Worm (Caenorhabditis elegans): ENCODE results near the gene tag-131.

The tag-131 gene

DNA sequence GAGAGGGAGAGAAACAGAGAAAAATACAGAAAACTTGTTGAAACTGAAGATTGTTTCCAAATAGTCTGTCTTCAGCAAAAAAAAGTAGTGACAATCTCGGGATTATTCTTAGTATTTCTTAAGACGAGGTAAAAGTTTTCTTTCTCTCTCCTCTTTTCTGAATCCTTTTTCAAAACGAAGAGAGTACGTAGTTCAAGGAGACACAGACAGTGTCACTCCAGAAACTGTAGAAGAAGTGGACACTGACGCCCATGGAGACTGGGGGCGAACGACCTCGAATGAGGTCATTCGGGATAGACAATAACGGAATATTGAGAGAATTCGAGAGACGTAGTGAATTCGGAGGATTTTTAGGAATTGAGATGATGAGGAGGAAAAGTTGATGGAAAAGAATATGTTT is 13.5 kb downstream of the tag-131 start, which contains the start of gene gly-6:
TSS of gene gly-6 (minus strand) at position 245 of the 400 bp plus-strand sequence.
- TF ChIP-seq nhr-25 (tag; optimal IDR thresholded peaks at IDR 0.05) (peak; percentile 66), ceh-16 (tag; optimal IDR thresholded peaks at IDR 0.05) (no peak), nhr-23 (tag; optimal IDR thresholded peaks at IDR 0.05) (peak; percentile 76)

DNA sequence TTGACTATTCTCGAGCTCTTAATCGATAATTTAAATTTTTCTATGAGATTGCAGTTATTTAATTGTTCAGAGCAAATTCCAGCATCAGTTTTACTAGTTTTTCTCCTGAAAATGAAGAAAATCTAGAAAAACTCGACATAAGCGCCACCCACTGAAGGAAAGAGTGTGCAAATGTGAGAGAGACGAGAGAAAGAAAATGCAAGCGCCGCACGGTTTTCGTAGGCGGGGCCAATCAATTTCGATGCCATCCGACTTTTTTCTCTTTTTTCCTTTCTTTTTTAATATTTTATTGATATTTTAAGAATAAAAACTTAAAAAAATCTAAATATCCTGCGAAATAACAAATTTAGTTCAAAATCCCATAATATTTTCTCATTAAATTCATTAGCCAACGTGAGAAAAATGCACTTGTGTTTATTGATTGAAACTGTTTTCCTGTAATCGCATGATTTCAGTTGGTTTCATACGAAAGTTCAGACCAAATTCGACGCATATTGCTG is 15.1 kb downstream of the tag-131 start, which contains the start of gene cdk-12:
TSS of gene cdk-12 (plus strand) at position 450 of the 500 bp plus-strand sequence.
- peak; percentile 16 for TF ChIP-seq nhr-23 (tag; optimal IDR thresholded peaks at IDR 0.05)
- TF ChIP-seq pha-4 (tag; optimal IDR thresholded peaks at IDR 0.05) = peak; percentile 49
- no peak for TF ChIP-seq egl-27 (tag; optimal IDR thresholded peaks at IDR 0.05)
- TF ChIP-seq ZK546.5 (tag; optimal IDR thresholded peaks at IDR 0.05) = no peak
- peak; percentile 35 for TF ChIP-seq lin-39 (tag; optimal IDR thresholded peaks at IDR 0.05)
- peak; percentile 36 for TF ChIP-seq lin-15B (tag; optimal IDR thresholded peaks at IDR 0.05)
- no peak for TF ChIP-seq tbx-2 (tag; optimal IDR thresholded peaks at IDR 0.05)
- peak; percentile 22 for TF ChIP-seq ceh-28 (tag; optimal IDR thresholded peaks at IDR 0.05)
- no peak for TF ChIP-seq ztf-11 (tag; optimal IDR thresholded peaks at IDR 0.05)
- TF ChIP-seq elt-2 (tag; optimal IDR thresholded peaks at IDR 0.05) = peak; percentile 4
- peak; percentile 34 for TF ChIP-seq hmg-11 (tag; optimal IDR thresholded peaks at IDR 0.05)
- TF ChIP-seq ceh-9 (tag; optimal IDR thresholded peaks at IDR 0.05) = no peak
- no peak for TF ChIP-seq daf-12 (tag; optimal IDR thresholded peaks at IDR 0.05)
- peak; percentile 81 for TF ChIP-seq nfya-1 (tag; optimal IDR thresholded peaks at IDR 0.05; ENCODE audit: insufficient read depth)
- no peak for TF ChIP-seq ztf-4 (tag; optimal IDR thresholded peaks at IDR 0.05)
- TF ChIP-seq mdl-1 (tag; optimal IDR thresholded peaks at IDR 0.05) = no peak
- TF ChIP-seq skn-1 (tag; optimal IDR thresholded peaks at IDR 0.05) = no peak
- peak; percentile 63 for TF ChIP-seq snpc-4 (tag; optimal IDR thresholded peaks at IDR 0.05)
- TF ChIP-seq fkh-10 (GFP tag; optimal IDR thresholded peaks at IDR 0.05) = no peak
- TF ChIP-seq jun-1 (tag; optimal IDR thresholded peaks at IDR 0.05) = no peak
- TF ChIP-seq nhr-43 (tag; optimal IDR thresholded peaks at IDR 0.05; ENCODE audit: poor library complexity, severe bottlenecking) = no peak

DNA sequence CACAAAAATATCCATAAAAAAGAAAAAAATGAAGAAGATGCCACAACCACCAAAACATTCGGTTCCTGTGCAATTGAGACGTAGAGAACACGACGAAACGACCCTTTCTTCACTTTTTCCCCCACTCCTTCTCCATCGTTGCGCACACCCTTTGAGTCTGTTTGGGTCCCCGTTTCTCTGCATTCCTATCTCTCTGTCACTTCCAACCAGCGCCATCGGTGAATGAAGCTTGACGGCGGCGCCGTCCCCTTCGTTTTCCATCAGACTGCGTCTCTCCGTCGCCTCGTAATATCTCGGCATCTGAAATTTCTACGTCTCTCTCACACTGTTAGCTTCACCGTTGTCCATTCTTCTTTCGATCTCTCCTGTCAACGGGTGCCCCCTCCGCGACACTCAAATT is 18.1 kb downstream of the tag-131 start:
- TF ChIP-seq lin-15B (tag; optimal IDR thresholded peaks at IDR 0.05) (peak; percentile 13), hmg-11 (tag; optimal IDR thresholded peaks at IDR 0.05) (peak; percentile 93), lsy-12 (tag; optimal IDR thresholded peaks at IDR 0.05) (no peak), ztf-4 (tag; optimal IDR thresholded peaks at IDR 0.05) (no peak), nhr-25 (tag; optimal IDR thresholded peaks at IDR 0.05) (peak; percentile 29), egl-27 (tag; optimal IDR thresholded peaks at IDR 0.05) (no peak), nfya-1 (tag; optimal IDR thresholded peaks at IDR 0.05; ENCODE audit: insufficient read depth) (peak; percentile 81), snpc-4 (tag; optimal IDR thresholded peaks at IDR 0.05) (peak; percentile 10), egl-5 (tag; optimal IDR thresholded peaks at IDR 0.05) (peak; percentile 40), lin-39 (tag; optimal IDR thresholded peaks at IDR 0.05) (peak; percentile 48)

DNA sequence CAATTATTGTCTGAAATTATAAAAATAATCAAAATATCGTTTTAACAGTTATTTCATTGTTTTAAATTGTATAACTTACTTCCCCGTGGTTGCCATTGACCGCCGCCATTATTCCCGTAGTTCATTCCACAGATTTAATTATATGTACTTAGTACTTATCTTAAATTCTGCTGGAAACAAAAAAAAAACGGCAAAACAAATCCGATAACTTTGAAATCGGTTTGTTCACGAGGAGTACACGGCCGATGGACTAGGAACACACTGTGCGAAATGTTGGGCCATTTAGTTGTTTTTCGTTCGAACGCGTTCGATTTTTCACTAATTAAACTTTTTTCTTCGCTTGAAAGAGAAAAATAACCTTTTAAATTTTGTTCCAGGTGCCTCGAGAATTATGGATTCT is 25.6 kb downstream of the tag-131 start, which contains the start of the genes B0285.3 and lcmt-1:
TSS of gene B0285.3 (minus strand) at position 267 of the 400 bp plus-strand sequence.
TSS of gene lcmt-1 (plus strand) at position 377 of the 400 bp plus-strand sequence.
- TF ChIP-seq nhr-23 (tag; optimal IDR thresholded peaks at IDR 0.05) = peak; percentile 61
- TF ChIP-seq elt-3 (tag; optimal IDR thresholded peaks at IDR 0.05) = no peak
- no peak for TF ChIP-seq fkh-2 (tag; optimal IDR thresholded peaks at IDR 0.05)
- no peak for TF ChIP-seq nhr-67 (tag; optimal IDR thresholded peaks at IDR 0.05)
- TF ChIP-seq nhr-77 (tag; optimal IDR thresholded peaks at IDR 0.05) = no peak
- TF ChIP-seq sea-2 (GFP tag; optimal IDR thresholded peaks at IDR 0.05) = no peak
- TF ChIP-seq daf-12 (tag; optimal IDR thresholded peaks at IDR 0.05) = no peak
- TF ChIP-seq nhr-43 (tag; optimal IDR thresholded peaks at IDR 0.05; ENCODE audit: poor library complexity, severe bottlenecking) = peak; percentile 40
- peak; percentile 28 for TF ChIP-seq nhr-25 (tag; optimal IDR thresholded peaks at IDR 0.05)
- no peak for TF ChIP-seq unc-62 (GFP tag; optimal IDR thresholded peaks at IDR 0.05)
- TF ChIP-seq elt-2 (tag; optimal IDR thresholded peaks at IDR 0.05) = peak; percentile 11
- TF ChIP-seq pha-4 (tag; optimal IDR thresholded peaks at IDR 0.05) = peak; percentile 42
- TF ChIP-seq skn-1 (tag; optimal IDR thresholded peaks at IDR 0.05) = no peak
- no peak for TF ChIP-seq R02D3.7 (tag; optimal IDR thresholded peaks at IDR 0.05)
- TF ChIP-seq nhr-12 (tag; optimal IDR thresholded peaks at IDR 0.05) = no peak
- no peak for TF ChIP-seq ceh-16 (tag; optimal IDR thresholded peaks at IDR 0.05)
- no peak for TF ChIP-seq lin-39 (tag; optimal IDR thresholded peaks at IDR 0.05)
- TF ChIP-seq lin-15B (tag; optimal IDR thresholded peaks at IDR 0.05) = peak; percentile 68
- TF ChIP-seq lsy-12 (tag; optimal IDR thresholded peaks at IDR 0.05) = no peak
- no peak for TF ChIP-seq snpc-4 (tag; optimal IDR thresholded peaks at IDR 0.05)
- TF ChIP-seq nfya-1 (tag; optimal IDR thresholded peaks at IDR 0.05; ENCODE audit: insufficient read depth) = peak; percentile 52
- TF ChIP-seq jun-1 (tag; optimal IDR thresholded peaks at IDR 0.05) = no peak
- TF ChIP-seq ZK546.5 (tag; optimal IDR thresholded peaks at IDR 0.05) = no peak
- TF ChIP-seq ztf-4 (tag; optimal IDR thresholded peaks at IDR 0.05) = no peak

All from whole organism, L3 larva.